Worm (Caenorhabditis elegans): Measurements from ENCODE around the gene R05G6.4.

DNA sequence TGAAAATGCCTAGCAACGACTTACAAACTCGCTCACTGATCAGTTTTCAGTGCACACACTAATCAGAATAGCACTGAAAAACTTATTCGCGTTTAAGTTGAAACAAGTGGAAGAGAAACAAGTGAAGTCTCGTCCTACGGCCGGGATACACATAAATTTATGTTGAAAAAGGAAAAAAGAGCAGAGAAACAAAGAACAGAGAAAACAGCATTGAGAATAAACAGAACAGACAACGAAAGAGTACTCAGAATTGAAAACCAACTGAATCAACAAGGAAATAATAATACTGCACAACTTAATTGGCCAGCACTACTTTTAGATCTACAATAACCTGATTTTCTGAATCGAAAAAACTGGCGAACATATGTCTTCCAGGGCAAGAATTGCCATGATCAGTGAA lies 41.3 kb downstream of the R05G6.4 start, which contains the start of gene F49E8.6:
- TF ChIP-seq ets-4 (tag; optimal IDR thresholded peaks at IDR 0.05) (no peak), T23F11.4 (GFP tag; optimal IDR thresholded peaks at IDR 0.05) (no peak), dve-1 (tag; optimal IDR thresholded peaks at IDR 0.05) (no peak), nhr-11 (tag; optimal IDR thresholded peaks at IDR 0.05) (no peak), pqm-1 (tag; optimal IDR thresholded peaks at IDR 0.05) (no peak)

Data from whole organism, late embryonic.